Fruit fly (Drosophila melanogaster): ENCODE data around the gene lcs.

Gene lcs

DNA sequence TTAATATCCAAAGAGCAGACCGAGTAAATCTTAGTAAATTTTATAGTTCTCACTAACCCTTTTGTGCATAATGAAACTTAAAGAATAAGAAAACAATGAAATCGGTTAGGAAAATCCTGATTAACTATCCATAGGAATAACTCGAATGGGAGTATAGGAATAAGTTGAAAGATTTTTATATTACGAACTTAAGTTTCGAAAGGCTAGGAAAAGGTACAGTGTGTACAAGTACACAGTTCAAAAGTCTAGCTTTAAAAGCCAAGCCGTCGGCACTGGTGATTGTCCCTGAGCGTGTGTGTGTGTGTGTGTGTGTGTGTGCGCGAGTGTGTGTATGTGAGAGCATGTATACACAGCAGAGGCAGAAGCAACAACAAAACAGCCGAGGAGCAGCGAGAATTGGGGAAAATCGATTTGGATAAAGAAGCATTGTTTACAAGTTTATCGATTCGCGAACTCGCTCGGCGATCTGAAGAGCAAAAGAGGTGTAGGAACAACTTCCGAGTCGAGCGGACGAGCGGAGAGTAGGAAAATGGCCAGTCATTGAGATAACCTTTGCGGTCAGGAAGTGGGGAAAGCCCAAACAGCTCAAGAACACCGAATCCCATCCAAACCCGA, 45.8 kb downstream of the lcs start (continued):
- TF ChIP-seq Lim3 (GFP tag; IDR thresholded peaks at IDR 0.05) = no peak
- peak; percentile 35 for TF ChIP-seq Ets65A (GFP tag)
- TF ChIP-seq CrebB (tag; optimal IDR thresholded peaks at IDR 0.05) = no peak
- TF ChIP-seq phol (tag; optimal IDR thresholded peaks at IDR 0.05) = no peak
- TF ChIP-seq Ets97D (GFP tag; optimal IDR thresholded peaks at IDR 0.05) = no peak
- TF ChIP-seq CG12942 (GFP tag; optimal IDR thresholded peaks at IDR 0.05) = no peak
- no peak for TF ChIP-seq Chrac-16 (GFP tag; optimal IDR thresholded peaks at IDR 0.05)
- TF ChIP-seq CG6791 (GFP tag; IDR thresholded peaks at IDR 0.05; ENCODE audit: partially characterized antibody) = no peak
- TF ChIP-seq repo (GFP tag; optimal IDR thresholded peaks at IDR 0.05) = no peak
- TF ChIP-seq Dbx (GFP tag; IDR thresholded peaks at IDR 0.05) = no peak
- TF ChIP-seq Myb (GFP tag; optimal IDR thresholded peaks at IDR 0.05) = no peak
- no peak for TF ChIP-seq CG33557 (GFP tag; optimal IDR thresholded peaks at IDR 0.05)
- no peak for TF ChIP-seq schlank (tag; optimal IDR thresholded peaks at IDR 0.05)
- no peak for TF ChIP-seq ken (GFP tag; IDR thresholded peaks at IDR 0.05)
- no peak for TF ChIP-seq CG32772 (GFP tag; IDR thresholded peaks at IDR 0.05)
- TF ChIP-seq eyg (GFP tag; optimal IDR thresholded peaks at IDR 0.05) = no peak
- TF ChIP-seq CG15011 (GFP tag; optimal IDR thresholded peaks at IDR 0.05) = no peak
- TF ChIP-seq MESR4 (GFP tag; optimal IDR thresholded peaks at IDR 0.05) = peak; percentile 9
- TF ChIP-seq Sry-β (GFP tag; optimal IDR thresholded peaks at IDR 0.05) = peak; percentile 89
- peak; percentile 40; the same call in 1 of the 2 replicates for TF ChIP-seq CG4360 (GFP tag; IDR thresholded peaks at IDR 0.05)
- TF ChIP-seq br (optimal IDR thresholded peaks at IDR 0.05) = no peak
- peak; percentile 99 for TF ChIP-seq onecut (GFP tag; IDR thresholded peaks at IDR 0.05)
- TF ChIP-seq chif (GFP tag; optimal IDR thresholded peaks at IDR 0.05) = no peak
- no peak for TF ChIP-seq Gug (GFP tag; IDR thresholded peaks at IDR 0.05)
- peak; percentile 15 for TF ChIP-seq grau (tag; optimal IDR thresholded peaks at IDR 0.05)
- no peak for TF ChIP-seq YL-1 (GFP tag; optimal IDR thresholded peaks at IDR 0.05)
- peak; percentile 51; the same call in 2 of the 3 replicates for TF ChIP-seq row (GFP tag; IDR thresholded peaks at IDR 0.05)
- peak; percentile 77 for TF ChIP-seq cg (GFP tag; optimal IDR thresholded peaks at IDR 0.05)

DNA sequence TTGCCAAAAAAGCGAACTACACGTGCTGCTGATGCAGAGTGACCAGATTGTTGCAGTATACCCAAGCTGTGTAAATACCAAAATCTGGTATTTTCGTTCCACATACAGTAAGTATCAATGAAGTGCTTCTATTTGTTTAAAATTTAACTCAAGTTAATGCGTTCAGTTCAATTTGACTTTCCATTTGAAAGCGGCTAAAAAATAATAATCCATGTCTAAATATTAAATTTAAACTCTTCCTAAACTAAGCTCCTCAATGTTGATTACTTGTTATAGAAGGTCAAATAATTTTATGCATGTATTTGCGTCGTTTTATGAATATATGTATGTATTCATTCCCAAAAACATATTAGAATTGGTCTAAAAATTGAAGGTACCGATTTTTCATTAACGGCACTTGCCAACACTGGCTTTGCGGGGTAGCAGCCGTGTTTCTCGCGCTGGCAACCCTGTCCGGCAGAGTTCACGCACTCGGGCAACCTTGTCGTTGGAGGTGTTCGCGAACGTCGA, 47.3 kb downstream of the lcs start, which contains the start of the genes peng and sol:
Gene peng, minus strand, starts transcription at position 44 of the 510 bp plus-strand sequence.
Gene sol, plus strand, starts transcription at position 481 of the 510 bp plus-strand sequence.
- peak; percentile 45 for TF ChIP-seq CG3163 (GFP tag; optimal IDR thresholded peaks at IDR 0.05)
- 0 out of 4 replicates have a peak, but pooled peaks have one; percentile 30 for TF ChIP-seq Dll (GFP tag; IDR thresholded peaks at IDR 0.05; ENCODE audit: partially characterized antibody)
- no peak for TF ChIP-seq CG15479 (GFP tag; optimal IDR thresholded peaks at IDR 0.05)
- TF ChIP-seq CG32767 (GFP tag; IDR thresholded peaks at IDR 0.05) = peak; percentile 52; the same call in 1 of the 2 replicates
- no peak for TF ChIP-seq Dip2 (GFP tag; IDR thresholded peaks at IDR 0.05)
- no peak for TF ChIP-seq Lpt (GFP tag; optimal IDR thresholded peaks at IDR 0.05)
- TF ChIP-seq nerfin-2 (GFP tag; IDR thresholded peaks at IDR 0.05; ENCODE audit: partially characterized antibody) = no peak
- TF ChIP-seq C15 (GFP tag; IDR thresholded peaks at IDR 0.05) = 0 out of 3 replicates have a peak, but pooled peaks have one; percentile 25
- peak; percentile 60 for TF ChIP-seq CG17359 (tag; optimal IDR thresholded peaks at IDR 0.05)
- no peak for TF ChIP-seq sd (tag; optimal IDR thresholded peaks at IDR 0.05)
- TF ChIP-seq chn (GFP tag; optimal IDR thresholded peaks at IDR 0.05) = peak; percentile 80
- no peak for TF ChIP-seq Doc2 (GFP tag; IDR thresholded peaks at IDR 0.05)
- TF ChIP-seq danr (GFP tag; IDR thresholded peaks at IDR 0.05) = peak; percentile 45; the same call in 1 of the 2 replicates
- TF ChIP-seq CG12071 (GFP tag; optimal IDR thresholded peaks at IDR 0.05) = no peak
- no peak for TF ChIP-seq tio (GFP tag; optimal IDR thresholded peaks at IDR 0.05)
- TF ChIP-seq CG11696 (GFP tag; IDR thresholded peaks at IDR 0.05) = no peak
- peak; percentile 81 for TF ChIP-seq cwo (GFP tag; optimal IDR thresholded peaks at IDR 0.05)
- peak; percentile 44 for TF ChIP-seq ems (GFP tag; optimal IDR thresholded peaks at IDR 0.05)
- TF ChIP-seq CG15514 (GFP tag; optimal IDR thresholded peaks at IDR 0.05) = peak; percentile 54
- no peak for TF ChIP-seq Awh (GFP tag; IDR thresholded peaks at IDR 0.05)
- peak; percentile 54 for TF ChIP-seq CG6689 (GFP tag; IDR thresholded peaks at IDR 0.05)
- TF ChIP-seq corto (GFP tag; optimal IDR thresholded peaks at IDR 0.05) = no peak
- TF ChIP-seq vvl (GFP tag; IDR thresholded peaks at IDR 0.05) = peak; percentile 73
